Worm (Caenorhabditis elegans): ENCODE data around the gene R11D1.3.

DNA sequence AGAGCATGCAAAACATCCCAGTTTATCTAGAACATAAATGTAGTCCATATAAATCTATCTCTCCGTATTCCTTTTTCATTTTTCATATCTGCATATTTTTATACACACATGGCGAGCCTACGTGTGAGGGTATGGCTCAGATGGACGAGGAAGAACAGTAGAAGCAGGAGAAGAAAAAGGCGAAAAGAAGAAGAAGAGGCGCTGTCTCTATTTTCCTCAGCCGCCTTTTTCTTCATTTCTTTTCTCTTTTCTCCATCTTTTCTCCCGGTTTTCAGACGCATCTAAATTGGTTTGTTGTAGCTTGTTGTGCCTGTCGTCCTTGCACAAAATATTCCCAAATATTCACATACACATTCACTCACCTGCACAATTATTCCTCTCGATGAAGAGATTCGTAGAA lies 15.9 kb downstream of the R11D1.3 start, which contains the start of gene K10C8.4:
- TF ChIP-seq tbx-2 (tag; optimal IDR thresholded peaks at IDR 0.05) (no peak), nfya-1 (tag; optimal IDR thresholded peaks at IDR 0.05; ENCODE audit: insufficient read depth) (no peak), nhr-28 (tag; optimal IDR thresholded peaks at IDR 0.05) (no peak), ZK546.5 (tag; optimal IDR thresholded peaks at IDR 0.05) (no peak), pqm-1 (tag; optimal IDR thresholded peaks at IDR 0.05) (no peak), fkh-10 (GFP tag; optimal IDR thresholded peaks at IDR 0.05) (no peak)
